Worm (Caenorhabditis elegans) whole organism, midembryonic: ENCODE data around the gene nspb-10.

ENCODE experiments used
- T22C8.4 ChIP-seq: fragments of 200-800 bp; sonication (Bioruptor generic); IDR thresholded peaks from 2 replicates; pipeline ENCODE4 v1.3.6; 2022; ENCODE audit warnings: missing genetic modification characterization, missing compliant biosample characterization
- cog-1 ChIP-seq: sonication (generic microtip); optimal IDR thresholded peaks from 2 replicates; lab custom pipeline; 2016; ENCODE audit warnings: missing genetic modification characterization, missing compliant biosample characterization
- flt-1 ChIP-seq: fragments of 200-800 bp; sonication (Bioruptor generic); IDR thresholded peaks from 2 replicates; pipeline ENCODE4 v1.3.6; 2022; ENCODE audit warnings: missing genetic modification characterization, missing compliant biosample characterization
- ref-1 ChIP-seq: fragments of 200-800 bp; sonication (Bioruptor generic); conservative IDR thresholded peaks from 2 replicates; pipeline ENCODE4 v1.3.6; 2022; ENCODE audit warnings: missing genetic modification reagents, missing genetic modification characterization, missing compliant biosample characterization
- ztf-23 ChIP-seq: fragments of 200-800 bp; sonication (Bioruptor generic); IDR thresholded peaks from 2 replicates; pipeline ENCODE4 v1.3.6; 2022; ENCODE audit warnings: missing genetic modification reagents, missing genetic modification characterization, missing compliant biosample characterization
- ztf-29 ChIP-seq: fragments of 200-800 bp; sonication (Bioruptor generic); IDR thresholded peaks from 2 replicates; pipeline ENCODE4 v1.3.6; 2022; ENCODE audit warnings: missing genetic modification reagents, missing genetic modification characterization, missing compliant biosample characterization

DNA sequence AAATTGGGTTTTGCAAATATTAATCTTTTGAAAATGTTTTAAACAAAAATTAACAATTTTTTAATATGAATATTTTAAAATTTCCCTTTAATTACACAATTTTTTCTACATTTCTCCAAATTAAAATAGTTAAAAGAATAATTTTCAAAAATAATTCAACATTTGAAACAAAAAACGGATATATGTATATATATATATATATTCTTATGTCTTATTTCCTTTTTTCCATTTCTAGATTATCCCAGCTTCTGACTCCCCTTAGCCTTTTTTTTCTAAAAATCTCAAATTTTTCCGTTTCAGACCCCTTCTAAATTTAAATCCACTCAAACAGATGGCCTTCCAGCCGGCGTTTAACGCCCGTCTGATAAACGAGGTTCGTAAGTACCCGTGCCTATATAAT is 14.7 kb downstream of the nspb-10 start, which contains the start of gene madf-5:
- no peak for TF ChIP-seq T22C8.4
- TF ChIP-seq ztf-29 (GFP tag; lab: Robert Waterston, UW) = no peak
- no peak for TF ChIP-seq cog-1 (tag; lab: Kevin White, UChicago)
- TF ChIP-seq ztf-23 (GFP tag; lab: Robert Waterston, UW) = no peak
- TF ChIP-seq flt-1 (GFP tag; lab: Robert Waterston, UW) = no peak
- no peak for TF ChIP-seq ref-1
